Worm (Caenorhabditis elegans): ENCODE measurements around the gene dnj-25.

The dnj-25 gene

DNA sequence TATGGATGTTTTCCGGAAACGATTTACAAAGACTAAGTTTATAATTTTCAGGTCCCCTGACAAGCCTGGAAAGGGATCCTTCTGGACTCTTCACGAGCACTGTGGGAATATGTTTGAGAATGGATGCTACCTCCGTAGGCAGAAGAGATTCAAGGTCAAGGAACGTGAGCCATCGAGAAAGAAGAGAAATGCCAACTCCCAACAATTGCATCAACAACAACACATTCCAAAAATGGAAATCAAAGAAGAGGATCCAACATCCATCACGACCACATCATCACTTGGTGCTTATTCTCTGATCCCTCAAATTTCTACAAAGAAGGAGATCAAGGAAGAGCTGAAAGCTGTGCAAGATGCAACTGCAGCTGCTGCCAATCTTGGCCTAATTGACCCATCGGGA is 14.0 kb upstream of the dnj-25 start:
- TF ChIP-seq aha-1 (tag): peak; percentile 95
- TF ChIP-seq egl-43 (GFP tag; IDR thresholded peaks at IDR 0.05): 0 out of 2 replicates have a peak, but pooled peaks have one; percentile 31
- TF ChIP-seq ZK337.2 (GFP tag; IDR thresholded peaks at IDR 0.05): no peak
- TF ChIP-seq pqm-1 (tag; optimal IDR thresholded peaks at IDR 0.05): no peak
- TF ChIP-seq unc-62 (GFP tag; optimal IDR thresholded peaks at IDR 0.05 in 1 of 2): peak in 1 of 2 experiments; percentile 90
- TF ChIP-seq unc-62 (tag; optimal IDR thresholded peaks at IDR 0.05): no peak

ce11 chrV:20757255-20757654 is 13.1 kb upstream of the dnj-25 start:
- TF ChIP-seq set-16 (GFP tag; IDR thresholded peaks at IDR 0.05) (peak; percentile 62; the same call in 1 of the 2 replicates), aha-1 (tag) (no peak), php-3 (GFP tag; IDR thresholded peaks at IDR 0.05) (0 out of 2 replicates have a peak, but pooled peaks have one; percentile 21), zip-11 (GFP tag; IDR thresholded peaks at IDR 0.05) (no peak), T26A8.4 (GFP tag; IDR thresholded peaks at IDR 0.05) (no peak), zfp-2 (tag; optimal IDR thresholded peaks at IDR 0.05) (no peak), egl-43 (GFP tag; IDR thresholded peaks at IDR 0.05) (0 out of 2 replicates have a peak, but pooled peaks have one; percentile 36)

ce11 chrV:20756385-20756996 is 12.3 kb upstream of the dnj-25 start:
- TF ChIP-seq pha-4 (GFP tag; IDR thresholded peaks at IDR 0.05) (no peak), pha-4 (tag; optimal IDR thresholded peaks at IDR 0.05) (peak; percentile 89), F10B5.3 (tag; optimal IDR thresholded peaks at IDR 0.05) (no peak), egl-43 (GFP tag; IDR thresholded peaks at IDR 0.05) (no peak), dpl-1 (GFP tag; optimal IDR thresholded peaks at IDR 0.05) (no peak), F44E2.7 (GFP tag; IDR thresholded peaks at IDR 0.05) (0 out of 2 replicates have a peak, but pooled peaks have one; percentile 43), set-16 (GFP tag; IDR thresholded peaks at IDR 0.05) (peak; percentile 38; the same call in 1 of the 2 replicates)

- TF ChIP-seq daf-16 (GFP tag; optimal IDR thresholded peaks at IDR 0.05) (no peak), daf-16 (tag; optimal IDR thresholded peaks at IDR 0.05) (peak; percentile 6), dve-1 (tag; optimal IDR thresholded peaks at IDR 0.05; ENCODE audit: insufficient read depth) (peak; percentile 21), aha-1 (tag) (peak; percentile 69), pha-4 (GFP tag; IDR thresholded peaks at IDR 0.05) (peak; percentile 6; the same call in 1 of the 2 replicates), pha-4 (tag; optimal IDR thresholded peaks at IDR 0.05) (peak; percentile 81), dmd-6 (GFP tag; IDR thresholded peaks at IDR 0.05) (no peak)
These were observed 11.3 kb upstream of the dnj-25 start for ce11 chrV:20755494-20755893.

- TF ChIP-seq T26A8.4 (GFP tag; IDR thresholded peaks at IDR 0.05) (no peak), daf-16 (GFP tag; optimal IDR thresholded peaks at IDR 0.05) (no peak), daf-16 (tag; optimal IDR thresholded peaks at IDR 0.05) (peak; percentile 41), pha-4 (GFP tag; IDR thresholded peaks at IDR 0.05) (no peak), pha-4 (tag; optimal IDR thresholded peaks at IDR 0.05) (peak; percentile 72), hlh-11 (tag; optimal IDR thresholded peaks at IDR 0.05) (peak; percentile 15), ceh-28 (tag; optimal IDR thresholded peaks at IDR 0.05) (peak; percentile 9), spr-1 (tag; optimal IDR thresholded peaks at IDR 0.05) (no peak), pqm-1 (tag; optimal IDR thresholded peaks at IDR 0.05) (peak; percentile 67)
These were observed 9.8 kb upstream of the dnj-25 start for ce11 chrV:20753838-20754503.

DNA sequence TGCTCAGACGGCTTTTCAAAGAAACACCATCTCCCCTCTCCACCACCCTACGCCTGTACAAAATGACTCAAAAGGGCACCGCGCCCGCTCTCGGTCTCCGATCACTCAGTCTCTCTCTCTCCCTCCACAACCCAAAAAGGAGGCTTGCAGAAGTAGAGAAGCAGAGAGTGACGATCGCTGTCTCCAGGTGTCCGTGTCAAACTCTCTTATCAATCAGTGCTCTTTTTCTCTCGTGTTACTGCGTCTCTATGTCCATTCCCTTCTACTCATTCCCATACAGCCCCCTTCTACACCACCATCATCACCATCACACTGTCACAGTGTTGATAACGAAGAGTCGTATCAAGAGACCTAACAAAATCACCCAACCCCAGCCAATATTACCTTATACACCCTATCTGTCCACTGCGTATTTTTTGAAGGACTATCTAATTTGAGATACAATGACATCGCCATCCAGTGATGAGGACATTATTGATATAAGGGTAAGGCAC is 8.5 kb upstream of the dnj-25 start, which contains the start of gene pha-4:
Gene pha-4 (plus strand): TSS at position 444 of the 494 bp plus-strand sequence.
- TF ChIP-seq egl-27 (tag; optimal IDR thresholded peaks at IDR 0.05) (no peak), T26A8.4 (GFP tag; IDR thresholded peaks at IDR 0.05) (peak; percentile 11; the same call in 1 of the 2 replicates), dmd-6 (GFP tag; IDR thresholded peaks at IDR 0.05) (peak; percentile 64; the same call in 1 of the 2 replicates), sdz-12 (GFP tag; optimal IDR thresholded peaks at IDR 0.05) (no peak), nhr-28 (tag; optimal IDR thresholded peaks at IDR 0.05) (peak; percentile 31), lin-38 (GFP tag; IDR thresholded peaks at IDR 0.05) (no peak), nhr-25 (tag; optimal IDR thresholded peaks at IDR 0.05; ENCODE audit: borderline replicate concordance, insufficient read depth) (no peak), unc-62 (GFP tag; optimal IDR thresholded peaks at IDR 0.05 in 1 of 2) (no peak), unc-62 (tag; optimal IDR thresholded peaks at IDR 0.05) (no peak), ceh-20 (GFP tag; IDR thresholded peaks at IDR 0.05) (no peak), hif-1 (tag; optimal IDR thresholded peaks at IDR 0.05) (peak in 1 of 2 experiments; percentile 8), nhr-111 (GFP tag; optimal IDR thresholded peaks at IDR 0.05) (no peak), Y48G9A.11 (GFP tag; IDR thresholded peaks at IDR 0.05) (no peak), tag-97 (GFP tag; IDR thresholded peaks at IDR 0.05) (no peak), mes-2 (tag; optimal IDR thresholded peaks at IDR 0.05; ENCODE audit: poor library complexity, severe bottlenecking) (peak; percentile 59), daf-12 (tag; optimal IDR thresholded peaks at IDR 0.05) (no peak), php-3 (GFP tag; IDR thresholded peaks at IDR 0.05) (peak; percentile 68), hmg-1.1 (GFP tag; IDR thresholded peaks at IDR 0.05) (no peak), rbr-2 (tag; optimal IDR thresholded peaks at IDR 0.05) (no peak)

All from whole organism, L4 larva.